Fruit fly (Drosophila melanogaster) whole organism, embryonic: Measurements from ENCODE around the gene CG7974.

Experiments
- ATbp ChIP-seq: fragments of 200-800 bp; sonication (Bioruptor generic); optimal IDR thresholded peaks from 2 replicates; lab custom pipeline; 2017; ENCODE audit warnings: missing biosample characterization, mild to moderate bottlenecking, missing genetic modification characterization, missing genetic modification reagents
- CG11093 ChIP-seq: fragments of 200-800 bp; sonication (Bioruptor generic); IDR thresholded peaks from 3 replicates; pipeline ENCODE4 v1.3.6; 2022; ENCODE audit warnings: missing biosample characterization, missing genetic modification characterization
- CG12155 ChIP-seq: fragments of 200-800 bp; sonication (Bioruptor generic); optimal IDR thresholded peaks from 3 replicates; lab custom pipeline; 2016; ENCODE audit warnings: missing biosample characterization, missing genetic modification characterization
- CG13123 ChIP-seq: fragments of 200-800 bp; sonication (Bioruptor generic); optimal IDR thresholded peaks from 2 replicates; lab custom pipeline; 2016; ENCODE audit warnings: missing biosample characterization, missing genetic modification characterization
- CG14014 ChIP-seq: fragments of 200-800 bp; sonication (Bioruptor generic); IDR thresholded peaks from 2 replicates; pipeline ENCODE4 v1.3.6; 2022; ENCODE audit warnings: missing biosample characterization, missing genetic modification characterization
- CG15696 ChIP-seq: fragments of 200-800 bp; sonication (Bioruptor generic); optimal IDR thresholded peaks from 2 replicates; lab custom pipeline; 2019; ENCODE audit warnings: missing biosample characterization, mild to moderate bottlenecking, missing genetic modification characterization, moderate library complexity
- CG17361 ChIP-seq: fragments of 200-800 bp; sonication (Bioruptor generic); IDR thresholded peaks from 3 replicates; pipeline ENCODE4 v1.3.6; 2022; ENCODE audit warnings: missing biosample characterization, missing genetic modification characterization
- CG18599 ChIP-seq: fragments of 200-800 bp; sonication (Bioruptor generic); optimal IDR thresholded peaks from 3 replicates; lab custom pipeline; 2017; ENCODE audit warnings: missing biosample characterization, missing genetic modification characterization, mild to moderate bottlenecking, moderate library complexity, missing genetic modification reagents
- CG3281 ChIP-seq: fragments of 200-800 bp; sonication (Bioruptor generic); optimal IDR thresholded peaks from 3 replicates; lab custom pipeline; 2017; ENCODE audit warnings: missing biosample characterization, mild to moderate bottlenecking, missing genetic modification characterization
- CG6175 ChIP-seq: fragments of 200-800 bp; sonication (Bioruptor generic); IDR thresholded peaks from 3 replicates; pipeline ENCODE4 v1.3.6; 2022; ENCODE audit warnings: missing biosample characterization, missing genetic modification characterization
- CG9876 ChIP-seq: fragments of 200-800 bp; sonication (Bioruptor generic); optimal IDR thresholded peaks from 2 replicates; lab custom pipeline; 2016; ENCODE audit warnings: missing biosample characterization, missing genetic modification characterization
- CG9932 ChIP-seq: fragments of 200-800 bp; sonication (Bioruptor generic); IDR thresholded peaks from 2 replicates; pipeline ENCODE4 v1.3.6; 2022; ENCODE audit warnings: missing biosample characterization, missing genetic modification characterization
- CHES-1-like ChIP-seq: fragments of 200-800 bp; sonication (Bioruptor generic); optimal IDR thresholded peaks from 2 replicates; lab custom pipeline; 2016; ENCODE audit warnings: missing biosample characterization, missing genetic modification characterization
- D19A ChIP-seq: fragments of 200-800 bp; optimal IDR thresholded peaks from 3 replicates; lab custom pipeline; 2019; ENCODE audit warnings: missing biosample characterization, mild to moderate bottlenecking, missing genetic modification characterization, moderate library complexity
- Doc2 ChIP-seq: fragments of 200-800 bp; sonication (Bioruptor generic); IDR thresholded peaks from 2 replicates; pipeline ENCODE4 v1.3.6; 2022; ENCODE audit warnings: missing biosample characterization, missing genetic modification characterization
- Drgx ChIP-seq: fragments of 200-800 bp; sonication (Bioruptor generic); IDR thresholded peaks from 2 replicates; pipeline ENCODE4 v1.3.6; 2022; ENCODE audit warnings: missing biosample characterization, missing genetic modification characterization
- Ets65A ChIP-seq: fragments of 200-800 bp; sonication (Bioruptor generic); peaks from one replicate; lab custom pipeline; 2016; ENCODE audit warnings: missing biosample characterization, missing genetic modification characterization
- Ets97D ChIP-seq: fragments of 200-800 bp; sonication (Bioruptor generic); optimal IDR thresholded peaks from 3 replicates; lab custom pipeline; 2016; ENCODE audit warnings: missing biosample characterization, missing genetic modification characterization
- Gsc ChIP-seq: fragments of 200-800 bp; sonication (Bioruptor generic); IDR thresholded peaks from 2 replicates; pipeline ENCODE4 v1.3.6; 2022; ENCODE audit warnings: missing biosample characterization, missing genetic modification characterization
- H15 ChIP-seq: fragments of 200-800 bp; sonication (Bioruptor generic); IDR thresholded peaks from 3 replicates; pipeline ENCODE4 v1.3.6; 2022; ENCODE audit warnings: missing biosample characterization, missing genetic modification characterization
- Lpt ChIP-seq: fragments of >200 bp; optimal IDR thresholded peaks from 2 replicates; lab custom pipeline; 2018; ENCODE audit warnings: missing biosample characterization, missing genetic modification characterization
- Neu2 ChIP-seq: fragments of 200-800 bp; sonication (Bioruptor generic); optimal IDR thresholded peaks from 3 replicates; lab custom pipeline; 2016; ENCODE audit warnings: missing biosample characterization, missing genetic modification characterization, borderline replicate concordance
- Rfx ChIP-seq: fragments of 200-800 bp; sonication (Bioruptor generic); IDR thresholded peaks from 2 replicates; pipeline ENCODE4 v1.3.6; 2022; ENCODE audit warnings: missing biosample characterization, missing genetic modification characterization
- Scr ChIP-seq: fragments of 200-800 bp; sonication (Bioruptor generic); IDR thresholded peaks from 2 replicates; pipeline ENCODE4 v1.3.6; 2022; ENCODE audit warnings: missing biosample characterization, missing genetic modification characterization; ENCODE audit not compliant: partially characterized antibody
- Spps ChIP-seq: fragments of 200-800 bp; sonication (Bioruptor generic); optimal IDR thresholded peaks from 2 replicates; lab custom pipeline; 2018; ENCODE audit warnings: missing biosample characterization, mild to moderate bottlenecking, missing genetic modification characterization
- aop ChIP-seq: fragments of 200-800 bp; sonication (Bioruptor generic); IDR thresholded peaks from 2 replicates; pipeline ENCODE4 v1.3.6; 2022; ENCODE audit warnings: missing biosample characterization, missing genetic modification characterization
- az2 ChIP-seq: fragments of 200-800 bp; sonication (Bioruptor generic); optimal IDR thresholded peaks from 3 replicates; lab custom pipeline; 2016; ENCODE audit warnings: missing biosample characterization, missing genetic modification characterization
- corto ChIP-seq: fragments of 200-800 bp; sonication (Bioruptor generic); optimal IDR thresholded peaks from 2 replicates; lab custom pipeline; 2016; ENCODE audit warnings: missing biosample characterization, mild to moderate bottlenecking, missing genetic modification characterization, moderate library complexity
- crp ChIP-seq, 2 experiments: fragments of 200-800 bp; sonication (Bioruptor generic); optimal IDR thresholded peaks; 2 replicates in 1 of 2; 3 replicates in 1 of 2; lab custom pipeline; 2017; ENCODE audit warnings: missing biosample characterization in 2 of 2, missing genetic modification characterization in 2 of 2, mild to moderate bottlenecking in 1 of 2, moderate library complexity in 1 of 2
- danr ChIP-seq: fragments of 200-800 bp; sonication (Bioruptor generic); IDR thresholded peaks from 2 replicates; pipeline ENCODE4 v1.3.6; 2022; ENCODE audit warnings: missing biosample characterization, missing genetic modification characterization
- esg ChIP-seq: fragments of 200-800 bp; sonication (Bioruptor generic); conservative IDR thresholded peaks from 2 replicates; pipeline ENCODE4 v1.3.6; 2022; ENCODE audit warnings: missing biosample characterization, missing genetic modification characterization
- fd3F ChIP-seq: fragments of 200-800 bp; sonication (Bioruptor generic); optimal IDR thresholded peaks from 2 replicates; lab custom pipeline; 2018; ENCODE audit warnings: missing biosample characterization, mild to moderate bottlenecking, missing genetic modification characterization, moderate library complexity
- ftz-f1 ChIP-seq: fragments of 200-800 bp; sonication (Bioruptor generic); optimal IDR thresholded peaks from 2 replicates; lab custom pipeline; 2016; ENCODE audit warnings: missing biosample characterization, missing genetic modification characterization
- hb ChIP-seq: fragments of 200-800 bp; sonication (Bioruptor generic); IDR thresholded peaks from 3 replicates; pipeline ENCODE4 v1.3.6; 2022; ENCODE audit warnings: missing biosample characterization, missing genetic modification characterization; ENCODE audit not compliant: partially characterized antibody
- hkb ChIP-seq, 2 experiments: fragments of 200-800 bp in 1 of 2; fragments of >200 bp in 1 of 2; sonication (Bioruptor generic) in 1 of 2; IDR thresholded peaks in 1 of 2; optimal IDR thresholded peaks in 1 of 2; 2 replicates each; pipeline versions ENCODE4 v1.3.6 to Lab custom; 2017 to 2022; ENCODE audit warnings: missing biosample characterization in 1 of 2, missing genetic modification characterization in 1 of 2
- nom ChIP-seq: fragments of 200-800 bp; sonication (Bioruptor generic); optimal IDR thresholded peaks from 2 replicates; lab custom pipeline; 2017; ENCODE audit warnings: missing biosample characterization, missing genetic modification characterization, mild to moderate bottlenecking, moderate library complexity, missing genetic modification reagents
- pan ChIP-seq, 4 experiments: fragments of >200 bp in 3 of 4; fragments of 200-800 bp in 1 of 4; sonication (Bioruptor generic) in 1 of 4; optimal IDR thresholded peaks in 3 of 4; IDR thresholded peaks in 1 of 4; 2 replicates each; pipeline versions ENCODE4 v1.3.6 to Lab custom; 2017 to 2022; ENCODE audit warnings: missing biosample characterization in 2 of 4, missing genetic modification characterization in 2 of 4, mixed read lengths in 1 of 4
- peb ChIP-seq: fragments of 200-800 bp; sonication (Bioruptor generic); IDR thresholded peaks from 2 replicates; pipeline ENCODE4 v1.3.6; 2022; ENCODE audit warnings: missing biosample characterization, missing genetic modification characterization
- pita ChIP-seq: fragments of 200-800 bp; sonication (Bioruptor generic); optimal IDR thresholded peaks from 2 replicates; lab custom pipeline; 2017; ENCODE audit warnings: missing biosample characterization, mild to moderate bottlenecking, missing genetic modification characterization
- pnt ChIP-seq: fragments of 200-800 bp; sonication (Bioruptor generic); optimal IDR thresholded peaks from 3 replicates; lab custom pipeline; 2016; ENCODE audit warnings: missing biosample characterization, missing genetic modification characterization
- ranshi ChIP-seq: fragments of 200-800 bp; sonication (Bioruptor generic); IDR thresholded peaks from 2 replicates; pipeline ENCODE4 v1.3.6; 2022; ENCODE audit warnings: missing biosample characterization, missing genetic modification characterization
- rib ChIP-seq: fragments of 200-800 bp; sonication (Bioruptor generic); IDR thresholded peaks from 2 replicates; pipeline ENCODE4 v1.3.6; 2022; ENCODE audit warnings: missing biosample characterization, missing genetic modification characterization
- sc ChIP-seq, 3 experiments: fragments of >200 bp in 2 of 3; fragments of 200-800 bp in 1 of 3; sonication (Bioruptor generic) in 1 of 3; optimal IDR thresholded peaks; 2 replicates in 2 of 3; 3 replicates in 1 of 3; lab custom pipeline; 2017; ENCODE audit warnings: mild to moderate bottlenecking in 1 of 3, missing biosample characterization in 1 of 3, missing genetic modification characterization in 1 of 3, missing genetic modification reagents in 1 of 3
- sisA ChIP-seq: fragments of 200-800 bp; sonication (Bioruptor generic); IDR thresholded peaks from 2 replicates; pipeline ENCODE4 v1.3.6; 2022; ENCODE audit warnings: missing biosample characterization, missing genetic modification characterization
- slbo ChIP-seq: fragments of 200-800 bp; sonication (Bioruptor generic); IDR thresholded peaks from 2 replicates; pipeline ENCODE4 v1.3.6; 2022; ENCODE audit warnings: missing biosample characterization, missing genetic modification characterization
- so ChIP-seq: fragments of 200-800 bp; sonication (Bioruptor generic); IDR thresholded peaks from 3 replicates; pipeline ENCODE4 v1.3.6; 2022; ENCODE audit warnings: missing biosample characterization, missing genetic modification characterization
- sob ChIP-seq: fragments of 200-800 bp; sonication (Bioruptor generic); IDR thresholded peaks from 2 replicates; pipeline ENCODE4 v1.3.6; 2022; ENCODE audit warnings: missing biosample characterization, missing genetic modification characterization
- ssp ChIP-seq: fragments of 200-800 bp; sonication (Bioruptor generic); IDR thresholded peaks from 2 replicates; pipeline ENCODE4 v1.3.6; 2022; ENCODE audit warnings: missing biosample characterization, missing genetic modification characterization
- ttk ChIP-seq: fragments of 200-800 bp; sonication (Bioruptor generic); IDR thresholded peaks from 2 replicates; pipeline ENCODE4 v2.1.2; 2022; ENCODE audit warnings: missing biosample characterization, missing genetic modification characterization

Gene CG7974

dm6 chr3L:1683091-1683490, 18.2 kb downstream of the CG7974 start:
- TF ChIP-seq CG18599 (GFP tag; lab: Kevin White, UChicago) (peak; percentile 11), pita (no peak), nom (GFP tag; lab: Kevin White, UChicago) (peak; percentile 41), CG15696 (tag; lab: Kevin White, UChicago) (no peak), corto (GFP tag; lab: Kevin White, UChicago) (peak; percentile 18), CHES-1-like (no peak), CG11093 (GFP tag; lab: Robert Waterston, UW) (no peak), Drgx (peak; percentile 52), sob (peak; percentile 24; the same call in 1 of the 2 replicates), ssp (GFP tag; lab: Robert Waterston, UW) (peak; percentile 17; the same call in 1 of the 2 replicates), pan (optimal IDR thresholded peaks at IDR 0.05; lab: Kevin White, UChicago) (no peak), pan (GFP tag; optimal IDR thresholded peaks at IDR 0.05 in 1 of 2, IDR thresholded peaks at IDR 0.05 in 1 of 2) (peak in 1 of 2 experiments; percentile 27), Rfx (GFP tag; lab: Robert Waterston, UW) (peak; percentile 16; the same call in 1 of the 2 replicates), sisA (peak; percentile 46), CG9932 (GFP tag; lab: Robert Waterston, UW) (0 out of 2 replicates have a peak, but pooled peaks have one; percentile 27), hkb (optimal IDR thresholded peaks at IDR 0.05; lab: Kevin White, UChicago) (no peak), hkb (GFP tag; IDR thresholded peaks at IDR 0.05; lab: Robert Waterston, UW) (0 out of 2 replicates have a peak, but pooled peaks have one; percentile 22), slbo (GFP tag; lab: Robert Waterston, UW) (peak; percentile 36; the same call in 1 of the 2 replicates), Neu2 (GFP tag; lab: Kevin White, UChicago) (no peak), ranshi (GFP tag; lab: Robert Waterston, UW) (no peak), peb (no peak), Gsc (peak; percentile 9; the same call in 1 of the 2 replicates), Ets65A (GFP tag; lab: Kevin White, UChicago) (no peak), ttk (GFP tag; lab: Robert Waterston, UW) (peak; percentile 21; the same call in 1 of the 2 replicates), ftz-f1 (GFP tag; lab: Kevin White, UChicago) (no peak), H15 (GFP tag; lab: Robert Waterston, UW) (0 out of 3 replicates have a peak, but pooled peaks have one; percentile 26), aop (GFP tag; lab: Robert Waterston, UW) (no peak), CG14014 (GFP tag; lab: Robert Waterston, UW) (no peak), crp (GFP tag; optimal IDR thresholded peaks at IDR 0.05; lab: Kevin White, UChicago) (no peak)

dm6 chr3L:1688161-1688560, 23.2 kb downstream of the CG7974 start:
- no peak for TF ChIP-seq ATbp (GFP tag; lab: Kevin White, UChicago)
- no peak for TF ChIP-seq az2 (GFP tag; lab: Kevin White, UChicago)
- no peak for TF ChIP-seq CG12155 (GFP tag; lab: Kevin White, UChicago)
- TF ChIP-seq D19A (tag; lab: Kevin White, UChicago) = peak; percentile 66
- no peak for TF ChIP-seq Lpt
- TF ChIP-seq Doc2 = no peak

dm6 chr3L:1688569-1688968, 23.6 kb downstream of the CG7974 start:
- TF ChIP-seq CG3281 (no peak), fd3F (GFP tag; lab: Kevin White, UChicago) (no peak), sc (optimal IDR thresholded peaks at IDR 0.05; lab: Kevin White, UChicago) (no peak), sc (GFP tag; optimal IDR thresholded peaks at IDR 0.05; lab: Kevin White, UChicago) (no peak), CG13123 (GFP tag; lab: Kevin White, UChicago) (no peak), so (GFP tag; lab: Robert Waterston, UW) (no peak), rib (GFP tag; lab: Robert Waterston, UW) (peak; percentile 41; the same call in 1 of the 2 replicates), slbo (GFP tag; lab: Robert Waterston, UW) (0 out of 2 replicates have a peak, but pooled peaks have one; percentile 14), Scr (GFP tag; lab: Robert Waterston, UW) (no peak), Ets97D (GFP tag; lab: Kevin White, UChicago) (no peak), CG6175 (GFP tag; lab: Robert Waterston, UW) (no peak), pnt (GFP tag; lab: Kevin White, UChicago) (no peak), sisA (no peak), danr (no peak), hb (no peak), CG17361 (GFP tag; lab: Robert Waterston, UW) (no peak), Spps (tag; lab: Kevin White, UChicago) (no peak), CG9876 (GFP tag; lab: Kevin White, UChicago) (no peak), esg (no peak)
